Worm (Caenorhabditis elegans) whole organism, L4/young adult: Measurements from ENCODE around the gene kle-2.

Source experiments
- W03F9.2 ChIP-seq: fragments of 150-350 bp; optimal IDR thresholded peaks from 2 replicates; lab custom pipeline; 2014; ENCODE audit warnings: missing biosample characterization, missing genetic modification characterization
- him-1 ChIP-seq: sonication (generic microtip); optimal IDR thresholded peaks from 2 replicates; lab custom pipeline; 2016; ENCODE audit warnings: missing genotype, missing genetic modification reagents, missing genetic modification characterization, missing compliant biosample characterization

DNA sequence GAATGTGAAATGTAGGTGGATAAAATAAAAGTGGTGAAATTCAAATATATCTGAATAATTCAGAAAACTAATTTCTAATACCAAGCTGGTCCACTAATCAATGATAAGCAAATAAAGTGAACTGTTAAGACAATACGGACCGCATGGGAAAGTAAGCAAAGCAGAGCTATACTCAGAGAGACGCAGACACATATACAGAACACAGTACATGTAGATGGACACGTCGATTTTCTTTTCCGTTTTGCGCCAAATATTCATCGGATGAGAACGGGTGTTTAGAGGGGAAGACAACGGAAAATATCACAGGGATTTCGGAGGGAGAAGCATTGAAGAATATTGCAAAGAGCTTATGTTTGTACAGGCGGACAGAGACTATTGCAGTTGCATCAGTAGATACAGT, 15.5 kb upstream of the kle-2 start:
- TF ChIP-seq W03F9.2 (tag; lab: Kevin White, UChicago): no peak
- TF ChIP-seq him-1 (tag; lab: Kevin White, UChicago): no peak
